Fruit fly (Drosophila melanogaster) whole organism, embryonic: ENCODE data around the gene Dsor1.
A peak's percentile ranks its signal among the peaks of the same experiment; 100 is the strongest.

Experiments used
- CG10366 ChIP-seq: fragments of 200-800 bp; sonication (Bioruptor generic); IDR thresholded peaks from 2 replicates; pipeline ENCODE4 v1.3.6; 2022; ENCODE audit warnings: missing biosample characterization, missing genetic modification characterization
- CG11456 ChIP-seq: fragments of 200-800 bp; sonication (Bioruptor generic); IDR thresholded peaks from 3 replicates; pipeline ENCODE4 v1.3.6; 2022; ENCODE audit warnings: missing biosample characterization, missing genetic modification characterization
- CG11695 ChIP-seq: fragments of 200-800 bp; sonication (Bioruptor generic); IDR thresholded peaks from 3 replicates; pipeline ENCODE4 v1.3.6; 2022; ENCODE audit warnings: missing biosample characterization, missing genetic modification characterization
- CG12219 ChIP-seq: fragments of 200-800 bp; sonication (Bioruptor generic); optimal IDR thresholded peaks from 3 replicates; lab custom pipeline; 2018; ENCODE audit warnings: missing biosample characterization, mild to moderate bottlenecking, missing genetic modification characterization
- CG13296 ChIP-seq: fragments of 200-800 bp; sonication (Bioruptor generic); optimal IDR thresholded peaks from 3 replicates; lab custom pipeline; 2018; ENCODE audit warnings: missing biosample characterization, mild to moderate bottlenecking, missing genetic modification characterization
- CG14441 ChIP-seq: fragments of 200-800 bp; sonication (Bioruptor generic); IDR thresholded peaks from 2 replicates; pipeline ENCODE4 v1.3.6; 2022; ENCODE audit warnings: missing biosample characterization, missing genetic modification characterization
- CG14965 ChIP-seq: fragments of 200-800 bp; sonication (Bioruptor generic); optimal IDR thresholded peaks from 2 replicates; lab custom pipeline; 2016; ENCODE audit warnings: missing biosample characterization, missing genetic modification characterization, borderline replicate concordance
- CG15269 ChIP-seq: fragments of 200-800 bp; sonication (Bioruptor generic); optimal IDR thresholded peaks from 2 replicates; lab custom pipeline; 2018; ENCODE audit warnings: missing biosample characterization, mild to moderate bottlenecking, missing genetic modification characterization, moderate library complexity
- CG1602 ChIP-seq: fragments of 200-800 bp; sonication (Bioruptor generic); optimal IDR thresholded peaks from 3 replicates; lab custom pipeline; 2016; ENCODE audit warnings: missing biosample characterization, missing genetic modification characterization
- CG17829 ChIP-seq: fragments of 200-800 bp; optimal IDR thresholded peaks from 2 replicates; lab custom pipeline; 2019; ENCODE audit warnings: missing biosample characterization, mild to moderate bottlenecking, missing genetic modification characterization, moderate library complexity
- CG18619 ChIP-seq: fragments of 200-800 bp; sonication (Bioruptor generic); optimal IDR thresholded peaks from 3 replicates; lab custom pipeline; 2017; ENCODE audit warnings: missing biosample characterization, mild to moderate bottlenecking, missing genetic modification characterization
- CG2678 ChIP-seq: fragments of 200-800 bp; sonication (Bioruptor generic); optimal IDR thresholded peaks from 3 replicates; lab custom pipeline; 2019; ENCODE audit warnings: missing biosample characterization, mild to moderate bottlenecking, missing genetic modification characterization, moderate library complexity
- CG2712 ChIP-seq: fragments of 200-800 bp; optimal IDR thresholded peaks from 3 replicates; lab custom pipeline; 2019; ENCODE audit warnings: missing biosample characterization, mild to moderate bottlenecking, missing genetic modification characterization, moderate library complexity
- CG2889 ChIP-seq: fragments of 200-800 bp; sonication (Bioruptor generic); IDR thresholded peaks from 3 replicates; pipeline ENCODE4 v1.3.6; 2022; ENCODE audit warnings: missing biosample characterization, missing genetic modification characterization
- CG30403 ChIP-seq: fragments of 200-800 bp; sonication (Bioruptor generic); optimal IDR thresholded peaks from 3 replicates; lab custom pipeline; 2016; ENCODE audit warnings: missing biosample characterization, missing genetic modification characterization
- CG32532 ChIP-seq: fragments of 200-800 bp; sonication (Bioruptor generic); IDR thresholded peaks from 2 replicates; pipeline ENCODE4 v1.3.6; 2022; ENCODE audit warnings: missing biosample characterization, missing genetic modification characterization
- CG32767 ChIP-seq: fragments of 200-800 bp; sonication (Bioruptor generic); IDR thresholded peaks from 2 replicates; pipeline ENCODE4 v1.3.6; 2022; ENCODE audit warnings: missing biosample characterization, missing genetic modification characterization
- CG32772 ChIP-seq: fragments of 200-800 bp; sonication (Bioruptor generic); IDR thresholded peaks from 2 replicates; pipeline ENCODE4 v1.3.6; 2022; ENCODE audit warnings: missing biosample characterization, missing genetic modification characterization
- CG6813 ChIP-seq: fragments of 200-800 bp; sonication (Bioruptor generic); optimal IDR thresholded peaks from 2 replicates; lab custom pipeline; 2017; ENCODE audit warnings: missing biosample characterization, missing genetic modification characterization, mild to moderate bottlenecking, moderate library complexity, missing genetic modification reagents
- CG7786 ChIP-seq: fragments of 200-800 bp; sonication (Bioruptor generic); optimal IDR thresholded peaks from 2 replicates; lab custom pipeline; 2016; ENCODE audit warnings: missing biosample characterization, missing genetic modification characterization
- CG8359 ChIP-seq: fragments of 200-800 bp; sonication (Bioruptor generic); optimal IDR thresholded peaks from 2 replicates; lab custom pipeline; 2017; ENCODE audit warnings: missing biosample characterization, mild to moderate bottlenecking, missing genetic modification characterization, borderline replicate concordance
- CG8944 ChIP-seq: fragments of 200-800 bp; sonication (Bioruptor generic); optimal IDR thresholded peaks from 3 replicates; lab custom pipeline; 2016; ENCODE audit warnings: missing biosample characterization, missing genetic modification characterization
- D19A ChIP-seq: fragments of 200-800 bp; optimal IDR thresholded peaks from 3 replicates; lab custom pipeline; 2019; ENCODE audit warnings: missing biosample characterization, mild to moderate bottlenecking, missing genetic modification characterization, moderate library complexity
- Dad ChIP-seq: fragments of 200-800 bp; sonication (Bioruptor generic); optimal IDR thresholded peaks from 3 replicates; lab custom pipeline; 2016; ENCODE audit warnings: missing biosample characterization, missing genetic modification characterization
- Dfd ChIP-seq, 2 experiments: fragments of >200 bp; optimal IDR thresholded peaks; 2 replicates each; lab custom pipeline; 2017; ENCODE audit warnings: missing biosample characterization in 2 of 2, missing genetic modification characterization in 2 of 2
- HLHmδ ChIP-seq: fragments of 200-800 bp; sonication (Bioruptor generic); optimal IDR thresholded peaks from 2 replicates; lab custom pipeline; 2018; ENCODE audit warnings: missing biosample characterization, mild to moderate bottlenecking, missing genetic modification characterization, moderate library complexity
- Meics ChIP-seq: fragments of 200-800 bp; sonication (Bioruptor generic); optimal IDR thresholded peaks from 2 replicates; lab custom pipeline; 2017; ENCODE audit warnings: missing biosample characterization, mild to moderate bottlenecking, missing genetic modification characterization
- Nf-YA ChIP-seq: fragments of 200-800 bp; sonication (Bioruptor generic); IDR thresholded peaks from 2 replicates; pipeline ENCODE4 v1.3.6; 2022; ENCODE audit warnings: missing biosample characterization, missing genetic modification characterization
- Sry-β ChIP-seq: fragments of 200-800 bp; sonication (Bioruptor generic); optimal IDR thresholded peaks from 2 replicates; lab custom pipeline; 2018; ENCODE audit warnings: missing biosample characterization, mild to moderate bottlenecking, missing genetic modification characterization, moderate library complexity
- bcd ChIP-seq: fragments of 200-800 bp; sonication (Bioruptor generic); optimal IDR thresholded peaks from 2 replicates; lab custom pipeline; 2017; ENCODE audit warnings: missing biosample characterization, mild to moderate bottlenecking, missing genetic modification characterization
- br ChIP-seq: fragments of >200 bp; optimal IDR thresholded peaks from 2 replicates; lab custom pipeline; 2017
- btn ChIP-seq: fragments of 200-800 bp; sonication (Bioruptor generic); optimal IDR thresholded peaks from 2 replicates; lab custom pipeline; 2016; ENCODE audit warnings: missing biosample characterization, missing genetic modification characterization
- cad ChIP-seq: fragments of >200 bp; optimal IDR thresholded peaks from 2 replicates; lab custom pipeline; 2017; ENCODE audit warnings: missing biosample characterization, missing genetic modification characterization
- chif ChIP-seq, 2 experiments: fragments of 200-800 bp; sonication (Bioruptor generic); optimal IDR thresholded peaks; 3 replicates each; lab custom pipeline; 2016; ENCODE audit warnings: missing biosample characterization in 2 of 2, missing genetic modification characterization in 2 of 2
- chinmo ChIP-seq: fragments of 200-800 bp; sonication (Bioruptor generic); IDR thresholded peaks from 4 replicates; pipeline ENCODE4 v1.3.6; 2022; ENCODE audit warnings: missing biosample characterization, missing genetic modification characterization; ENCODE audit not compliant: partially characterized antibody
- croc ChIP-seq: fragments of 200-800 bp; sonication (Bioruptor generic); conservative IDR thresholded peaks from 3 replicates; pipeline ENCODE4 v1.3.6; 2022; ENCODE audit warnings: missing biosample characterization, missing genetic modification characterization
- da ChIP-seq: fragments of 200-800 bp; sonication (Bioruptor generic); optimal IDR thresholded peaks from 2 replicates; lab custom pipeline; 2016; ENCODE audit warnings: missing biosample characterization, missing genetic modification characterization
- dan ChIP-seq: fragments of 200-800 bp; sonication (Bioruptor generic); IDR thresholded peaks from 2 replicates; pipeline ENCODE4 v1.3.6; 2022; ENCODE audit warnings: missing biosample characterization, missing genetic modification characterization
- dmrt11E ChIP-seq: fragments of 200-800 bp; sonication (Bioruptor generic); optimal IDR thresholded peaks from 3 replicates; lab custom pipeline; 2018; ENCODE audit warnings: missing biosample characterization, mild to moderate bottlenecking, missing genetic modification characterization, moderate library complexity
- dpn ChIP-seq, 2 experiments: fragments of 200-800 bp; sonication (Bioruptor generic); optimal IDR thresholded peaks; 3 replicates each; lab custom pipeline; 2016; ENCODE audit warnings: missing biosample characterization in 2 of 2, missing genetic modification characterization in 2 of 2
- dysf ChIP-seq: fragments of 200-800 bp; sonication (Bioruptor generic); IDR thresholded peaks from 3 replicates; pipeline ENCODE4 v1.3.6; 2022; ENCODE audit warnings: missing biosample characterization, missing genetic modification characterization
- fru ChIP-seq: fragments of >200 bp; optimal IDR thresholded peaks from 2 replicates; lab custom pipeline; 2017
- grau ChIP-seq: fragments of 200-800 bp; optimal IDR thresholded peaks from 3 replicates; lab custom pipeline; 2019; ENCODE audit warnings: missing biosample characterization, mild to moderate bottlenecking, missing genetic modification characterization, moderate library complexity
- grn ChIP-seq: fragments of 200-800 bp; sonication (Bioruptor generic); optimal IDR thresholded peaks from 3 replicates; lab custom pipeline; 2017; ENCODE audit warnings: missing biosample characterization, missing genetic modification characterization
- lilli ChIP-seq: fragments of 200-800 bp; sonication (Bioruptor generic); optimal IDR thresholded peaks from 3 replicates; lab custom pipeline; 2016; ENCODE audit warnings: missing biosample characterization, missing genetic modification characterization
- onecut ChIP-seq: fragments of 200-800 bp; sonication (Bioruptor generic); IDR thresholded peaks from 2 replicates; pipeline ENCODE4 v1.3.6; 2022; ENCODE audit warnings: missing biosample characterization, missing genetic modification characterization
- pan ChIP-seq, 4 experiments: fragments of >200 bp in 3 of 4; fragments of 200-800 bp in 1 of 4; sonication (Bioruptor generic) in 1 of 4; optimal IDR thresholded peaks in 3 of 4; IDR thresholded peaks in 1 of 4; 2 replicates each; pipeline versions ENCODE4 v1.3.6 to Lab custom; 2017 to 2022; ENCODE audit warnings: missing biosample characterization in 2 of 4, missing genetic modification characterization in 2 of 4, mixed read lengths in 1 of 4
- repo ChIP-seq: fragments of 200-800 bp; sonication (Bioruptor generic); optimal IDR thresholded peaks from 2 replicates; lab custom pipeline; 2016; ENCODE audit warnings: missing biosample characterization, missing genetic modification characterization
- stc ChIP-seq: fragments of 200-800 bp; sonication (Bioruptor generic); IDR thresholded peaks from 2 replicates; pipeline ENCODE4 v1.3.6; 2022; ENCODE audit warnings: missing biosample characterization, missing genetic modification characterization
- trem ChIP-seq: fragments of 200-800 bp; optimal IDR thresholded peaks from 3 replicates; lab custom pipeline; 2019; ENCODE audit warnings: missing biosample characterization, mild to moderate bottlenecking, missing genetic modification characterization, moderate library complexity
- unpg ChIP-seq: fragments of 200-800 bp; sonication (Bioruptor generic); optimal IDR thresholded peaks from 3 replicates; lab custom pipeline; 2018; ENCODE audit warnings: missing biosample characterization, mild to moderate bottlenecking, missing genetic modification characterization, moderate library complexity

The Dsor1 gene

DNA sequence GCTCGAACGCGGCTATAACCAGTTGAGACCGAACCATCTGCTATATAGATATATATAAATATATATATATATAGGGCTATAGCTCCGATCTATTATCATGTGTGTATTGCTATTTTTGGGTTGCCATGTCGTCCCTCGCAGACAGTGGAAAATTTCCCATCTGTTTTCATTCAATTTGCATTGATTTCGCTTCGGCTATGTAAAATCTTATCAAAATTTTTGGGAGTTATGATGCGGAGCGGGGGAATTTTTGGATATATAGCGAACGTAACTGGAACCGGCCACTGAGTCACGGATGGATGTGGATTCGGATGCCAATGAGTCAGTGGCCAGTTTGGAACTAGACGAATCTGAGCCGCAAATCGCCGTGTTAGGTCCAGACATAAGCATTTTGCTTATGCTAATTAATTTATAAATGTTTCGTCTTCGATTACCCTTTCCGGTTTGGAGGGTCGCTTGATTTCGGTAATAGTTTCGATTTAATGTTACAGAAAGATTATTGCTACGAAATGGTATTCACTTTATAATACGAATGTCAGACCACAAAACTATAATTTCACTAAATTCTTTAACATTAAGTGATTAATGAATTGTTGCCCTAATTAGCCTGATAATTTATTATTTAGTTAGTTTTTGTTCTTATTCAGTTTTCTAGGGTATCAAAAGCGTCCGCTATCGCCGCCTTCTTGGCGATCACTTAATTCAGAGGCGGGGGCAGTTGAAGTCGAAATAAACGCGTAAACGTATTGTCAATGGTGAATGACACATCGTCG, 50.7 kb downstream of the Dsor1 start (continued):
- TF ChIP-seq CG12219 (no peak), Meics (GFP tag; lab: Kevin White, UChicago) (peak; percentile 32), grn (GFP tag; lab: Kevin White, UChicago) (no peak), CG14441 (GFP tag; lab: Robert Waterston, UW) (no peak), dmrt11E (tag; lab: Kevin White, UChicago) (no peak), Dad (GFP tag; lab: Kevin White, UChicago) (no peak), chinmo (GFP tag; lab: Robert Waterston, UW) (no peak), CG14965 (GFP tag; lab: Kevin White, UChicago) (no peak), D19A (tag; lab: Kevin White, UChicago) (peak; percentile 22), da (GFP tag; lab: Kevin White, UChicago) (no peak), onecut (GFP tag; lab: Robert Waterston, UW) (no peak), CG2889 (GFP tag; lab: Robert Waterston, UW) (no peak), CG15269 (tag; lab: Kevin White, UChicago) (peak; percentile 36), CG7786 (no peak), dpn (GFP tag; optimal IDR thresholded peaks at IDR 0.05; lab: Kevin White, UChicago) (peak in 1 of 2 experiments; percentile 17), CG2712 (no peak), fru (lab: Kevin White, UChicago) (no peak), lilli (peak; percentile 25), CG8944 (GFP tag; lab: Kevin White, UChicago) (no peak), br (lab: Kevin White, UChicago) (no peak), CG32767 (GFP tag; lab: Robert Waterston, UW) (no peak), grau (tag; lab: Kevin White, UChicago) (peak; percentile 43), stc (GFP tag; lab: Robert Waterston, UW) (no peak), Sry-β (GFP tag; lab: Kevin White, UChicago) (no peak), trem (tag; lab: Kevin White, UChicago) (no peak), bcd (peak; percentile 20), CG6813 (no peak), repo (GFP tag; lab: Kevin White, UChicago) (no peak), CG18619 (no peak), dan (GFP tag; lab: Robert Waterston, UW) (no peak), CG8359 (GFP tag; lab: Kevin White, UChicago) (no peak), CG32532 (GFP tag; lab: Robert Waterston, UW) (peak; percentile 43; the same call in 1 of the 2 replicates), CG17829 (tag; lab: Kevin White, UChicago) (no peak), croc (no peak), Dfd (GFP tag; optimal IDR thresholded peaks at IDR 0.05; lab: Kevin White, UChicago) (no peak), HLHmδ (GFP tag; lab: Kevin White, UChicago) (no peak), CG10366 (GFP tag; lab: Robert Waterston, UW) (no peak), CG11456 (GFP tag; lab: Robert Waterston, UW) (no peak), unpg (GFP tag; lab: Kevin White, UChicago) (peak; percentile 2), CG11695 (no peak), CG32772 (GFP tag; lab: Robert Waterston, UW) (no peak), CG30403 (GFP tag; lab: Kevin White, UChicago) (peak; percentile 26), btn (GFP tag; lab: Kevin White, UChicago) (no peak), dysf (GFP tag; lab: Robert Waterston, UW) (no peak), chif (GFP tag; optimal IDR thresholded peaks at IDR 0.05; lab: Kevin White, UChicago) (no peak), Nf-YA (GFP tag; lab: Robert Waterston, UW) (no peak), pan (optimal IDR thresholded peaks at IDR 0.05; lab: Kevin White, UChicago) (no peak), pan (GFP tag; optimal IDR thresholded peaks at IDR 0.05 in 1 of 2, IDR thresholded peaks at IDR 0.05 in 1 of 2) (no peak), CG13296 (no peak), CG2678 (tag; lab: Kevin White, UChicago) (peak; percentile 40), CG1602 (GFP tag; lab: Kevin White, UChicago) (no peak), cad (GFP tag; lab: Kevin White, UChicago) (no peak)
